Worm (Caenorhabditis elegans) whole organism, L4 larva: ENCODE measurements around the gene math-6.

Source experiments
- F49E8.2 ChIP-seq: sonication (generic microtip); optimal IDR thresholded peaks from 2 replicates; lab custom pipeline; 2016; ENCODE audit warnings: missing compliant biosample characterization, mild to moderate bottlenecking, missing genetic modification characterization, borderline replicate concordance
- ceh-32 ChIP-seq: sonication (generic microtip); optimal IDR thresholded peaks from 2 replicates; lab custom pipeline; 2016; ENCODE audit warnings: mild to moderate bottlenecking, missing genetic modification characterization, missing compliant biosample characterization; ENCODE audit not compliant: poor library complexity
- ctbp-1 ChIP-seq: fragments of 200-800 bp; sonication (Bioruptor generic); IDR thresholded peaks from 2 replicates; pipeline ENCODE4 v1.3.6; 2022; ENCODE audit warnings: missing genetic modification reagents, missing genetic modification characterization, missing compliant biosample characterization
- snpc-4 ChIP-seq: fragments of 150-350 bp; optimal IDR thresholded peaks from 2 replicates; lab custom pipeline; 2014; ENCODE audit warnings: missing biosample characterization, missing genetic modification characterization
- zag-1 ChIP-seq: fragments of 150-350 bp; optimal IDR thresholded peaks from 2 replicates; lab custom pipeline; 2014; ENCODE audit warnings: missing biosample characterization, missing genetic modification characterization

DNA sequence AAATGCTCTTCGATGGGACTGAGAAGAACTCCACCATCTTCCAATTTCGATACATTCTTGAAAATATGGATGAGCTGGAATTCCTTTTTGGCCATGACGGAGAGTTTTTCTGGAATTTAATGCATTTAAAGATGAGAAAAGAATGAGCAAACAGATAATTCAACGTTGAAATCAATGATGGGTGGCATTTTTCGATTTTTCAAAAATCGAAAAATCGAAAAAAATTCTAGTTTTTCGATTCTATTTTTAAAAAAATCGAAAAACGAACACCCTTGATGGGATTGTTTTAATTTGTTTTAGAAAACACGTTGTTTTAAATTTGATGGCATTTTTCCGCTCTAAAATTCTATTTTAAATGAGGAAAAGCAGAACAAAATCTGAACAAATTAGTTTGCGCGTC lies 28.2 kb upstream of the math-6 start, which contains the start of gene math-31:
- TF ChIP-seq ctbp-1 (GFP tag; lab: Robert Waterston, UW) = no peak
- no peak for TF ChIP-seq F49E8.2 (tag; lab: Kevin White, UChicago)
- no peak for TF ChIP-seq ceh-32
- no peak for TF ChIP-seq snpc-4 (tag; lab: Kevin White, UChicago)
- TF ChIP-seq zag-1 (tag; lab: Kevin White, UChicago) = no peak
